Fruit fly (Drosophila melanogaster) whole organism, prepupa: ENCODE results near the gene Gr28b.

ENCODE experiments used
- Blimp-1 ChIP-seq: fragments of 200-800 bp; sonication (Bioruptor generic); optimal IDR thresholded peaks from 3 replicates; lab custom pipeline; 2017; ENCODE audit warnings: missing biosample characterization, missing genetic modification characterization, mild to moderate bottlenecking, moderate library complexity, missing genetic modification reagents
- CG10631 ChIP-seq: fragments of 200-800 bp; sonication (Bioruptor generic); optimal IDR thresholded peaks from 2 replicates; lab custom pipeline; 2016; ENCODE audit warnings: missing biosample characterization, missing genetic modification characterization
- CG10669 ChIP-seq: fragments of 200-800 bp; sonication (Bioruptor generic); optimal IDR thresholded peaks from 3 replicates; lab custom pipeline; 2018; ENCODE audit warnings: missing biosample characterization, mild to moderate bottlenecking, missing genetic modification characterization, moderate library complexity
- CG11294 ChIP-seq: fragments of 200-800 bp; sonication (Bioruptor generic); IDR thresholded peaks from 2 replicates; pipeline ENCODE4 v1.3.6; 2022; ENCODE audit warnings: missing biosample characterization, missing genetic modification characterization
- CG11902 ChIP-seq: fragments of 200-800 bp; sonication (Bioruptor generic); optimal IDR thresholded peaks from 3 replicates; lab custom pipeline; 2016; ENCODE audit warnings: missing biosample characterization, missing genetic modification characterization
- CG15336 ChIP-seq: fragments of 200-800 bp; sonication (Bioruptor generic); IDR thresholded peaks from 2 replicates; pipeline ENCODE4 v1.3.6; 2022; ENCODE audit warnings: missing biosample characterization, missing genetic modification characterization
- CG1621 ChIP-seq: fragments of 200-800 bp; sonication (Bioruptor generic); optimal IDR thresholded peaks from 3 replicates; lab custom pipeline; 2018; ENCODE audit warnings: missing biosample characterization, mild to moderate bottlenecking, missing genetic modification characterization
- CG3032 ChIP-seq: fragments of 200-800 bp; optimal IDR thresholded peaks from 2 replicates; lab custom pipeline; 2019; ENCODE audit warnings: missing biosample characterization, mild to moderate bottlenecking, missing genetic modification characterization, moderate library complexity
- CG31627 ChIP-seq: fragments of 200-800 bp; sonication (Bioruptor generic); optimal IDR thresholded peaks from 3 replicates; lab custom pipeline; 2016; ENCODE audit warnings: missing biosample characterization, missing genetic modification characterization
- CG32006 ChIP-seq: fragments of 200-800 bp; sonication (Bioruptor generic); optimal IDR thresholded peaks from 3 replicates; lab custom pipeline; 2017; ENCODE audit warnings: missing biosample characterization, mild to moderate bottlenecking, missing genetic modification characterization
- CG3919 ChIP-seq: fragments of 200-800 bp; sonication (Bioruptor generic); optimal IDR thresholded peaks from 3 replicates; lab custom pipeline; 2016; ENCODE audit warnings: missing biosample characterization, missing genetic modification characterization
- CG7368 ChIP-seq: fragments of 200-800 bp; sonication (Bioruptor generic); optimal IDR thresholded peaks from 3 replicates; lab custom pipeline; 2016; ENCODE audit warnings: missing biosample characterization, missing genetic modification characterization
- CG8119 ChIP-seq: fragments of 200-800 bp; sonication (Bioruptor generic); IDR thresholded peaks from 3 replicates; pipeline ENCODE4 v1.3.6; 2022; ENCODE audit warnings: missing biosample characterization, missing genetic modification characterization
- CG9139 ChIP-seq: fragments of 200-800 bp; sonication (Bioruptor generic); optimal IDR thresholded peaks from 3 replicates; lab custom pipeline; 2017; ENCODE audit warnings: missing biosample characterization, mild to moderate bottlenecking, missing genetic modification characterization
- Eip78C ChIP-seq: fragments of 200-800 bp; sonication (Bioruptor generic); peaks from one replicate; lab custom pipeline; 2016; ENCODE audit warnings: missing biosample characterization, missing genetic modification characterization
- Eip93F ChIP-seq: fragments of 200-800 bp; sonication (Bioruptor generic); optimal IDR thresholded peaks from 2 replicates; lab custom pipeline; 2016; ENCODE audit warnings: missing biosample characterization, mild to moderate bottlenecking, missing genetic modification characterization
- Ets21C ChIP-seq: fragments of 200-800 bp; sonication (Bioruptor generic); optimal IDR thresholded peaks from 3 replicates; lab custom pipeline; 2016; ENCODE audit warnings: missing biosample characterization, missing genetic modification characterization
- Ets96B ChIP-seq: fragments of 200-800 bp; optimal IDR thresholded peaks from 2 replicates; lab custom pipeline; 2019; ENCODE audit warnings: missing biosample characterization, mild to moderate bottlenecking, missing genetic modification characterization, moderate library complexity
- Gug ChIP-seq: fragments of 200-800 bp; sonication (Bioruptor generic); IDR thresholded peaks from 2 replicates; pipeline ENCODE4 v1.3.6; 2022; ENCODE audit warnings: missing biosample characterization, missing genetic modification characterization
- Hr39 ChIP-seq: fragments of 200-800 bp; sonication (Bioruptor generic); optimal IDR thresholded peaks from 2 replicates; lab custom pipeline; 2016; ENCODE audit warnings: missing biosample characterization, missing genetic modification characterization
- Met ChIP-seq: fragments of 200-800 bp; sonication (Bioruptor generic); optimal IDR thresholded peaks from 3 replicates; lab custom pipeline; 2016; ENCODE audit warnings: missing biosample characterization, missing genetic modification characterization
- OdsH ChIP-seq: fragments of 200-800 bp; sonication (Bioruptor generic); optimal IDR thresholded peaks from 3 replicates; lab custom pipeline; 2016; ENCODE audit warnings: missing biosample characterization, missing genetic modification characterization
- Smox ChIP-seq: fragments of 200-800 bp; sonication (Bioruptor generic); optimal IDR thresholded peaks from 3 replicates; lab custom pipeline; 2016; ENCODE audit warnings: missing biosample characterization, missing genetic modification characterization
- Sox14 ChIP-seq: fragments of 200-800 bp; sonication (Bioruptor generic); optimal IDR thresholded peaks from 3 replicates; lab custom pipeline; 2016; ENCODE audit warnings: missing biosample characterization, missing genetic modification characterization
- Sox15 ChIP-seq: fragments of 200-800 bp; sonication (Bioruptor generic); optimal IDR thresholded peaks from 3 replicates; lab custom pipeline; 2016; ENCODE audit warnings: missing biosample characterization, missing genetic modification characterization
- acj6 ChIP-seq: fragments of 200-800 bp; sonication (Bioruptor generic); optimal IDR thresholded peaks from 3 replicates; lab custom pipeline; 2016; ENCODE audit warnings: missing biosample characterization, missing genetic modification characterization
- cyc ChIP-seq: fragments of 200-800 bp; sonication (Bioruptor generic); optimal IDR thresholded peaks from 3 replicates; lab custom pipeline; 2016; ENCODE audit warnings: missing biosample characterization, missing genetic modification characterization
- dac ChIP-seq: fragments of 200-800 bp; sonication (Bioruptor generic); optimal IDR thresholded peaks from 2 replicates; lab custom pipeline; 2017; ENCODE audit warnings: missing biosample characterization, mild to moderate bottlenecking, missing genetic modification characterization
- esn ChIP-seq: fragments of 200-800 bp; sonication (Bioruptor generic); optimal IDR thresholded peaks from 2 replicates; lab custom pipeline; 2016; ENCODE audit warnings: missing biosample characterization, mild to moderate bottlenecking, missing genetic modification characterization, moderate library complexity
- fd59A ChIP-seq: fragments of 200-800 bp; sonication (Bioruptor generic); optimal IDR thresholded peaks from 2 replicates; lab custom pipeline; 2017; ENCODE audit warnings: missing biosample characterization, mild to moderate bottlenecking, missing genetic modification characterization, missing genetic modification reagents
- fkh ChIP-seq: fragments of 200-800 bp; sonication (Bioruptor generic); optimal IDR thresholded peaks from 3 replicates; lab custom pipeline; 2017; ENCODE audit warnings: missing biosample characterization, mild to moderate bottlenecking, missing genetic modification characterization, moderate library complexity
- lz ChIP-seq: fragments of 200-800 bp; sonication (Bioruptor generic); optimal IDR thresholded peaks from 3 replicates; lab custom pipeline; 2016; ENCODE audit warnings: missing biosample characterization, missing genetic modification characterization
- net ChIP-seq: fragments of 200-800 bp; sonication (Bioruptor generic); optimal IDR thresholded peaks from 3 replicates; lab custom pipeline; 2016; ENCODE audit warnings: missing biosample characterization, missing genetic modification characterization
- spab ChIP-seq: fragments of 200-800 bp; sonication (Bioruptor generic); optimal IDR thresholded peaks from 2 replicates; lab custom pipeline; 2017; ENCODE audit warnings: missing biosample characterization, mild to moderate bottlenecking, missing genetic modification characterization, missing genetic modification reagents
- ss ChIP-seq, 2 experiments: fragments of 200-800 bp; sonication (Bioruptor generic); optimal IDR thresholded peaks; 2 replicates in 1 of 2; 3 replicates in 1 of 2; lab custom pipeline; 2017 to 2018; ENCODE audit warnings: mild to moderate bottlenecking in 2 of 2, missing biosample characterization in 2 of 2, missing genetic modification characterization in 2 of 2, moderate library complexity in 1 of 2

Gr28b gene

dm6 chr2L:7409007-7409406 lies 53.0 kb downstream of the Gr28b start:
- no peak for TF ChIP-seq esn (GFP tag; lab: Kevin White, UChicago)
- no peak for TF ChIP-seq dac (GFP tag; lab: Kevin White, UChicago)
- no peak for TF ChIP-seq CG15336 (GFP tag; lab: Robert Waterston, UW)
- no peak for TF ChIP-seq Eip93F (GFP tag; lab: Kevin White, UChicago)
- TF ChIP-seq CG1621, result no peak
- TF ChIP-seq CG7368 (GFP tag; lab: Kevin White, UChicago), result no peak
- TF ChIP-seq OdsH (GFP tag; lab: Kevin White, UChicago), result no peak
- no peak for TF ChIP-seq Ets21C (GFP tag; lab: Kevin White, UChicago)
- no peak for TF ChIP-seq Gug (GFP tag; lab: Robert Waterston, UW)
- TF ChIP-seq fkh, result no peak
- TF ChIP-seq CG9139 (GFP tag; lab: Kevin White, UChicago), result no peak
- no peak for TF ChIP-seq CG3919 (GFP tag; lab: Kevin White, UChicago)
- no peak for TF ChIP-seq fd59A (GFP tag; lab: Kevin White, UChicago)
- no peak for TF ChIP-seq CG11294 (GFP tag; lab: Robert Waterston, UW)
- no peak for TF ChIP-seq CG10631 (GFP tag; lab: Kevin White, UChicago)
- no peak for TF ChIP-seq Sox14 (GFP tag; lab: Kevin White, UChicago)

dm6 chr2L:7407638-7408037 lies 54.4 kb downstream of the Gr28b start:
- no peak for TF ChIP-seq CG11294 (GFP tag; lab: Robert Waterston, UW)
- TF ChIP-seq acj6 (GFP tag; lab: Kevin White, UChicago), result no peak
- TF ChIP-seq CG10669, result no peak
- no peak for TF ChIP-seq Blimp-1 (GFP tag; lab: Kevin White, UChicago)
- TF ChIP-seq ss (GFP tag; optimal IDR thresholded peaks at IDR 0.05; lab: Kevin White, UChicago), result no peak
- TF ChIP-seq CG1621, result no peak
- no peak for TF ChIP-seq dac (GFP tag; lab: Kevin White, UChicago)
- no peak for TF ChIP-seq Eip78C (GFP tag; lab: Kevin White, UChicago)
- TF ChIP-seq CG31627, result no peak
- TF ChIP-seq CG8119 (GFP tag; lab: Robert Waterston, UW), result no peak
- TF ChIP-seq CG3032 (tag; lab: Kevin White, UChicago), result no peak
- no peak for TF ChIP-seq Sox15
- TF ChIP-seq lz (GFP tag; lab: Kevin White, UChicago), result no peak
- no peak for TF ChIP-seq fkh
- TF ChIP-seq Hr39 (GFP tag; lab: Kevin White, UChicago), result no peak
- TF ChIP-seq Smox, result no peak
- no peak for TF ChIP-seq CG32006
- no peak for TF ChIP-seq cyc

- TF ChIP-seq spab (GFP tag; lab: Kevin White, UChicago) (no peak), Gug (GFP tag; lab: Robert Waterston, UW) (no peak), Ets96B (tag; lab: Kevin White, UChicago) (no peak), CG15336 (GFP tag; lab: Robert Waterston, UW) (no peak), Met (no peak), Blimp-1 (GFP tag; lab: Kevin White, UChicago) (no peak), net (GFP tag; lab: Kevin White, UChicago) (no peak), CG10669 (no peak), CG11902 (GFP tag; lab: Kevin White, UChicago) (no peak)
These were observed 57.1 kb downstream of the Gr28b start, which contains the start of gene CG5177 for dm6 chr2L:7404923-7405322. Gene CG5177, plus strand, starts transcription at chr2L:7405227.
